Worm (Caenorhabditis elegans) whole organism, L2 larva: ENCODE data around the gene nfi-1.

Source experiments
- blmp-1 ChIP-seq: sonication (generic microtip); optimal IDR thresholded peaks from 2 replicates; lab custom pipeline; 2017; ENCODE audit warnings: missing genetic modification characterization, mild to moderate bottlenecking, missing compliant biosample characterization, antibody characterized with exemption, moderate library complexity; ENCODE audit not compliant: insufficient read depth
- lsy-2 ChIP-seq, 2 experiments: fragments of 150-350 bp in 1 of 2; sonication (generic microtip) in 1 of 2; optimal IDR thresholded peaks; 2 replicates each; lab custom pipeline; 2014 to 2017; ENCODE audit warnings: missing biosample characterization in 2 of 2, missing genetic modification characterization in 2 of 2
- mdl-1 ChIP-seq, 2 experiments: fragments of 150-350 bp in 1 of 2; sonication (generic microtip) in 1 of 2; optimal IDR thresholded peaks; 2 replicates each; lab custom pipeline; 2017; ENCODE audit warnings: missing biosample characterization in 2 of 2, missing genetic modification characterization in 2 of 2
- nhr-77 ChIP-seq: fragments of 150-350 bp; optimal IDR thresholded peaks from 2 replicates; lab custom pipeline; 2014; ENCODE audit warnings: missing biosample characterization, missing genetic modification characterization
- unc-62 ChIP-seq: fragments of 150-350 bp; optimal IDR thresholded peaks from 2 replicates; lab custom pipeline; 2014; ENCODE audit warnings: missing biosample characterization, missing genetic modification reagents, missing genetic modification characterization
- zag-1 ChIP-seq: fragments of 150-350 bp; optimal IDR thresholded peaks from 2 replicates; lab custom pipeline; 2014; ENCODE audit warnings: missing biosample characterization, missing genetic modification characterization

DNA sequence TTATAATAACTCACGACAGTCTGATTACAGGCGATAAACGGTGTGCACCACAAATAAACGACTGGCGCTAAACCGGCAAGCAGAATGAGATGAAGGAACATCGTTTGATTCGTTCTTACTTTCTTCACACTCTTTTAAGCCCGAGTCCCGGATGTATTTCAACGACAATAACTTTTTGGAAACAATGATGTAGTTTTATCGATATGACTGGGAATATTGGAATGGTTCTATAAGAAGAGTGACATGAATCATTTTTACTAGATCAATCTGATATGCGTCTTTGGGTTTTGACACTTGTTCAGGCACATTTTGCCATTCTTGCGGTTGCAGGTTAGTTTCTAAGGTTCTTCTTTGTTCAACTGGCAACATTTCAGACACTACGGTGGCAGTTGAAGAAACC lies 23.5 kb downstream of the nfi-1 start, which contains the start of the genes ZK1290.11 and ZK1290.1:
- TF ChIP-seq zag-1 (tag; lab: Kevin White, UChicago): no peak
- no peak for TF ChIP-seq blmp-1
- TF ChIP-seq mdl-1 (tag; optimal IDR thresholded peaks at IDR 0.05; lab: Kevin White, UChicago): no peak
- no peak for TF ChIP-seq nhr-77 (tag; lab: Kevin White, UChicago)
- no peak for TF ChIP-seq lsy-2 (tag; optimal IDR thresholded peaks at IDR 0.05; lab: Kevin White, UChicago)
- no peak for TF ChIP-seq unc-62 (GFP tag; lab: Kevin White, UChicago)
